Fruit fly (Drosophila melanogaster) whole organism, embryonic: ENCODE data around the gene CG15358.

Experiments
- Asciz ChIP-seq: fragments of 200-800 bp; sonication (Bioruptor generic); optimal IDR thresholded peaks from 2 replicates; lab custom pipeline; 2017; ENCODE audit warnings: missing biosample characterization, mild to moderate bottlenecking, missing genetic modification characterization, missing genetic modification reagents
- B-H2 ChIP-seq: fragments of 200-800 bp; sonication (Bioruptor generic); optimal IDR thresholded peaks from 2 replicates; lab custom pipeline; 2018; ENCODE audit warnings: missing biosample characterization, mild to moderate bottlenecking, missing genetic modification characterization
- BtbVII ChIP-seq: fragments of 200-800 bp; sonication (Bioruptor generic); optimal IDR thresholded peaks from 3 replicates; lab custom pipeline; 2017; ENCODE audit warnings: missing biosample characterization, mild to moderate bottlenecking, missing genetic modification characterization
- CG13123 ChIP-seq: fragments of 200-800 bp; sonication (Bioruptor generic); optimal IDR thresholded peaks from 2 replicates; lab custom pipeline; 2016; ENCODE audit warnings: missing biosample characterization, missing genetic modification characterization
- CG13894 ChIP-seq: fragments of 200-800 bp; sonication (Bioruptor generic); optimal IDR thresholded peaks from 3 replicates; lab custom pipeline; 2018; ENCODE audit warnings: missing biosample characterization, mild to moderate bottlenecking, missing genetic modification characterization, moderate library complexity
- CG14667 ChIP-seq: fragments of 200-800 bp; sonication (Bioruptor generic); IDR thresholded peaks from 2 replicates; pipeline ENCODE4 v1.3.6; 2022; ENCODE audit warnings: missing biosample characterization, missing genetic modification characterization
- CG14710 ChIP-seq: fragments of 200-800 bp; sonication (Bioruptor generic); optimal IDR thresholded peaks from 3 replicates; lab custom pipeline; 2019; ENCODE audit warnings: missing biosample characterization, mild to moderate bottlenecking, missing genetic modification characterization, moderate library complexity
- CG15269 ChIP-seq: fragments of 200-800 bp; sonication (Bioruptor generic); optimal IDR thresholded peaks from 2 replicates; lab custom pipeline; 2018; ENCODE audit warnings: missing biosample characterization, mild to moderate bottlenecking, missing genetic modification characterization, moderate library complexity
- CG18599 ChIP-seq: fragments of 200-800 bp; sonication (Bioruptor generic); optimal IDR thresholded peaks from 3 replicates; lab custom pipeline; 2017; ENCODE audit warnings: missing biosample characterization, missing genetic modification characterization, mild to moderate bottlenecking, moderate library complexity, missing genetic modification reagents
- CG3065 ChIP-seq: fragments of 200-800 bp; sonication (Bioruptor generic); optimal IDR thresholded peaks from 2 replicates; lab custom pipeline; 2016; ENCODE audit warnings: missing biosample characterization, missing genetic modification characterization
- CG33213 ChIP-seq: fragments of 200-800 bp; sonication (Bioruptor generic); optimal IDR thresholded peaks from 3 replicates; lab custom pipeline; 2016; ENCODE audit warnings: missing biosample characterization, missing genetic modification characterization
- CG33557 ChIP-seq: fragments of 200-800 bp; sonication (Bioruptor generic); optimal IDR thresholded peaks from 2 replicates; lab custom pipeline; 2019; ENCODE audit warnings: missing biosample characterization, mild to moderate bottlenecking, missing genetic modification characterization, moderate library complexity
- CG3847 ChIP-seq: fragments of 200-800 bp; sonication (Bioruptor generic); IDR thresholded peaks from 2 replicates; pipeline ENCODE4 v1.3.6; 2022; ENCODE audit warnings: missing biosample characterization, missing genetic modification characterization
- CG43689 ChIP-seq: fragments of 200-800 bp; sonication (Bioruptor generic); IDR thresholded peaks from 2 replicates; pipeline ENCODE4 v1.3.6; 2022; ENCODE audit warnings: missing biosample characterization, missing genetic modification characterization
- CG6654 ChIP-seq: fragments of 200-800 bp; sonication (Bioruptor generic); optimal IDR thresholded peaks from 2 replicates; lab custom pipeline; 2017; ENCODE audit warnings: missing biosample characterization, mild to moderate bottlenecking, missing genetic modification characterization
- Doc2 ChIP-seq: fragments of 200-800 bp; sonication (Bioruptor generic); IDR thresholded peaks from 2 replicates; pipeline ENCODE4 v1.3.6; 2022; ENCODE audit warnings: missing biosample characterization, missing genetic modification characterization
- Eip74EF ChIP-seq, 2 experiments: fragments of 200-800 bp in 1 of 2; fragments of >200 bp in 1 of 2; sonication (Bioruptor generic) in 1 of 2; optimal IDR thresholded peaks; 2 replicates each; lab custom pipeline; 2017 to 2019; ENCODE audit warnings: missing biosample characterization in 2 of 2, missing genetic modification characterization in 2 of 2, mild to moderate bottlenecking in 1 of 2, moderate library complexity in 1 of 2
- Fer3 ChIP-seq: fragments of 200-800 bp; sonication (Bioruptor generic); optimal IDR thresholded peaks from 2 replicates; lab custom pipeline; 2018; ENCODE audit warnings: missing biosample characterization, mild to moderate bottlenecking, missing genetic modification characterization, moderate library complexity
- Gsc ChIP-seq: fragments of 200-800 bp; sonication (Bioruptor generic); IDR thresholded peaks from 2 replicates; pipeline ENCODE4 v1.3.6; 2022; ENCODE audit warnings: missing biosample characterization, missing genetic modification characterization
- Gug ChIP-seq: fragments of 200-800 bp; sonication (Bioruptor generic); IDR thresholded peaks from 4 replicates; pipeline ENCODE4 v1.3.6; 2022; ENCODE audit warnings: missing biosample characterization, missing genetic modification characterization
- HLH4C ChIP-seq: fragments of 200-800 bp; sonication (Bioruptor generic); IDR thresholded peaks from 3 replicates; pipeline ENCODE4 v1.3.6; 2022; ENCODE audit warnings: missing biosample characterization, missing genetic modification characterization; ENCODE audit not compliant: partially characterized antibody
- Lim3 ChIP-seq: fragments of 200-800 bp; sonication (Bioruptor generic); IDR thresholded peaks from 2 replicates; pipeline ENCODE4 v1.3.6; 2022; ENCODE audit warnings: missing biosample characterization, missing genetic modification characterization
- Max ChIP-seq: fragments of 200-800 bp; sonication (Bioruptor generic); optimal IDR thresholded peaks from 2 replicates; lab custom pipeline; 2016; ENCODE audit warnings: missing biosample characterization, mild to moderate bottlenecking, missing genetic modification characterization
- Ptx1 ChIP-seq: fragments of 200-800 bp; sonication (Bioruptor generic); IDR thresholded peaks from 2 replicates; pipeline ENCODE4 v1.3.6; 2022; ENCODE audit warnings: missing biosample characterization, missing genetic modification characterization
- TFAM ChIP-seq: fragments of 200-800 bp; sonication (Bioruptor generic); optimal IDR thresholded peaks from 2 replicates; lab custom pipeline; 2017; ENCODE audit warnings: missing biosample characterization, missing genetic modification characterization, inconsistent platforms
- bbx ChIP-seq: fragments of 200-800 bp; sonication (Bioruptor generic); IDR thresholded peaks from 2 replicates; pipeline ENCODE4 v1.3.6; 2022; ENCODE audit warnings: missing biosample characterization, missing genetic modification characterization; ENCODE audit not compliant: partially characterized antibody
- bsh ChIP-seq, 2 experiments: fragments of 200-800 bp; sonication (Bioruptor generic); optimal IDR thresholded peaks; 2 replicates each; lab custom pipeline; 2017 to 2018; ENCODE audit warnings: mild to moderate bottlenecking in 2 of 2, missing biosample characterization in 2 of 2, missing genetic modification characterization in 2 of 2, moderate library complexity in 1 of 2
- btn ChIP-seq: fragments of 200-800 bp; sonication (Bioruptor generic); optimal IDR thresholded peaks from 2 replicates; lab custom pipeline; 2016; ENCODE audit warnings: missing biosample characterization, missing genetic modification characterization
- dati ChIP-seq: fragments of 200-800 bp; sonication (Bioruptor generic); IDR thresholded peaks from 2 replicates; pipeline ENCODE4 v1.3.6; 2022; ENCODE audit warnings: missing biosample characterization, missing genetic modification characterization
- exex ChIP-seq: fragments of 200-800 bp; sonication (Bioruptor generic); optimal IDR thresholded peaks from 4 replicates; lab custom pipeline; 2018; ENCODE audit warnings: missing biosample characterization, mild to moderate bottlenecking, missing genetic modification characterization, moderate library complexity
- fd102C ChIP-seq: fragments of 200-800 bp; sonication (Bioruptor generic); optimal IDR thresholded peaks from 2 replicates; lab custom pipeline; 2018; ENCODE audit warnings: missing biosample characterization, mild to moderate bottlenecking, missing genetic modification characterization, moderate library complexity
- kay ChIP-seq: fragments of 200-800 bp; sonication (Bioruptor generic); optimal IDR thresholded peaks from 2 replicates; lab custom pipeline; 2016; ENCODE audit warnings: missing biosample characterization, missing genetic modification characterization
- lab ChIP-seq: fragments of 200-800 bp; sonication (Bioruptor generic); optimal IDR thresholded peaks from 3 replicates; lab custom pipeline; 2017; ENCODE audit warnings: missing biosample characterization, missing genetic modification characterization, mild to moderate bottlenecking, moderate library complexity, missing genetic modification reagents
- lmd ChIP-seq: fragments of 200-800 bp; sonication (Bioruptor generic); IDR thresholded peaks from 2 replicates; pipeline ENCODE4 v1.3.6; 2022; ENCODE audit warnings: missing biosample characterization, missing genetic modification characterization
- nom ChIP-seq: fragments of 200-800 bp; sonication (Bioruptor generic); optimal IDR thresholded peaks from 2 replicates; lab custom pipeline; 2017; ENCODE audit warnings: missing biosample characterization, missing genetic modification characterization, mild to moderate bottlenecking, moderate library complexity, missing genetic modification reagents
- pan ChIP-seq, 4 experiments: fragments of >200 bp in 3 of 4; fragments of 200-800 bp in 1 of 4; sonication (Bioruptor generic) in 1 of 4; optimal IDR thresholded peaks in 3 of 4; IDR thresholded peaks in 1 of 4; 2 replicates each; pipeline versions ENCODE4 v1.3.6 to Lab custom; 2017 to 2022; ENCODE audit warnings: missing biosample characterization in 2 of 4, missing genetic modification characterization in 2 of 4, mixed read lengths in 1 of 4
- psq ChIP-seq: fragments of 200-800 bp; sonication (Bioruptor generic); optimal IDR thresholded peaks from 2 replicates; lab custom pipeline; 2017; ENCODE audit warnings: missing biosample characterization, missing genetic modification characterization
- salm ChIP-seq: fragments of 200-800 bp; sonication (Bioruptor generic); optimal IDR thresholded peaks from 2 replicates; lab custom pipeline; 2018; ENCODE audit warnings: missing biosample characterization, mild to moderate bottlenecking, missing genetic modification characterization
- scrt ChIP-seq: fragments of 200-800 bp; sonication (Bioruptor generic); optimal IDR thresholded peaks from 2 replicates; lab custom pipeline; 2018; ENCODE audit warnings: missing biosample characterization, mild to moderate bottlenecking, missing genetic modification characterization, moderate library complexity
- slp2 ChIP-seq: fragments of 200-800 bp; sonication (Bioruptor generic); optimal IDR thresholded peaks from 2 replicates; lab custom pipeline; 2016; ENCODE audit warnings: missing biosample characterization, missing genetic modification characterization
- sr ChIP-seq: fragments of 200-800 bp; sonication (Bioruptor generic); IDR thresholded peaks from 3 replicates; pipeline ENCODE4 v1.3.6; 2022; ENCODE audit warnings: missing biosample characterization, missing genetic modification characterization
- sug ChIP-seq: fragments of 200-800 bp; optimal IDR thresholded peaks from 2 replicates; lab custom pipeline; 2019; ENCODE audit warnings: missing biosample characterization, mild to moderate bottlenecking, missing genetic modification characterization, moderate library complexity
- tap ChIP-seq: fragments of 200-800 bp; optimal IDR thresholded peaks from 3 replicates; lab custom pipeline; 2019; ENCODE audit warnings: missing biosample characterization, mild to moderate bottlenecking, missing genetic modification characterization, moderate library complexity
- tio ChIP-seq: fragments of 200-800 bp; sonication (Bioruptor generic); optimal IDR thresholded peaks from 2 replicates; lab custom pipeline; 2017; ENCODE audit warnings: missing biosample characterization, missing genetic modification characterization, inconsistent platforms
- toy ChIP-seq: fragments of 200-800 bp; sonication (Bioruptor generic); IDR thresholded peaks from 2 replicates; pipeline ENCODE4 v1.3.6; 2022; ENCODE audit warnings: missing biosample characterization, missing genetic modification characterization
- trem ChIP-seq: fragments of 200-800 bp; optimal IDR thresholded peaks from 3 replicates; lab custom pipeline; 2019; ENCODE audit warnings: missing biosample characterization, mild to moderate bottlenecking, missing genetic modification characterization, moderate library complexity
- trh ChIP-seq: fragments of 200-800 bp; sonication (Bioruptor generic); optimal IDR thresholded peaks from 2 replicates; lab custom pipeline; 2016; ENCODE audit warnings: missing biosample characterization, missing genetic modification characterization
- tup ChIP-seq: fragments of 200-800 bp; sonication (Bioruptor generic); optimal IDR thresholded peaks from 2 replicates; lab custom pipeline; 2016; ENCODE audit warnings: missing biosample characterization, mild to moderate bottlenecking, missing genetic modification characterization, moderate library complexity
- unc-4 ChIP-seq: fragments of 200-800 bp; sonication (Bioruptor generic); IDR thresholded peaks from 2 replicates; pipeline ENCODE4 v1.3.6; 2022; ENCODE audit warnings: missing biosample characterization, missing genetic modification characterization; ENCODE audit not compliant: partially characterized antibody

The CG15358 gene

DNA sequence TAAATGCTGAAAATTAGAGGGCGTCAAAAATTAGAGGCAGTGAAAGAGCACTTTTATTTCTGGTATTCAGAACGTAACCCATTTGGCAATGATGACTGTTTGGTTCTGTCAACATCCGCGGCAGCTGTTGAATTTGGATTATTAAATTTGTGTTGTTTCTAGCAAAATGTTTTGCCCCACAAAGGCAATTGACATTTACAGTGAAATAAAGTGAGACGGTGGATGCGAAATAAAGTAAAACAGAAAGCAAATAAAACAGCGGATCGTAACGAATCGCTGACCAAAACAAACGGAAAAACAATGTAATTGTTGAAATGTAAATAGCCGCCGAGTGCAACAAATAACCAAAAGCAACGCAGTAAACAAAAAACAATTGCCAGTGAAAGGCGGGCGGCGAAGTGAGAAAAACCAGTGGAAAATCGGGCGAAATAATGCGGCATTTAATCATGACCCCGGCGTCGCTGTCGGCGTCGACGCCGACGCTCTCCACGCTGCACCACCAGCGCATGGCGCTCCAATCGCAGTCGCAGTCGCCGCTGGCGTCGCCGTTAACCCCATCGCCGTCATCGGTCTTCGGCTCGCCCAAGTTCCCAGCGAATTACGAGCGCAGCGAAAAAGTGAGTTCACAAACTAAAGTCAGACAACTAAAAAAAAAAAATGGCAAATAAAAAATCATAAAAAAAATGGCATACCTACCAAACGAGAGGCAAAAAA, 30.2 kb upstream of the CG15358 start (continued):
- TF ChIP-seq bsh (GFP tag; optimal IDR thresholded peaks at IDR 0.05; lab: Kevin White, UChicago), result peak in 1 of 2 experiments; percentile 16
- TF ChIP-seq lmd, result no peak
- TF ChIP-seq Ptx1 (GFP tag; lab: Robert Waterston, UW), result no peak
- TF ChIP-seq CG33557 (GFP tag; lab: Kevin White, UChicago), result no peak
- TF ChIP-seq sr (GFP tag; lab: Robert Waterston, UW), result no peak
- TF ChIP-seq Fer3 (tag; lab: Kevin White, UChicago), result no peak
- TF ChIP-seq Max (GFP tag; lab: Kevin White, UChicago), result no peak
- TF ChIP-seq dati, result no peak
- no peak for TF ChIP-seq nom (GFP tag; lab: Kevin White, UChicago)
- no peak for TF ChIP-seq pan (optimal IDR thresholded peaks at IDR 0.05; lab: Kevin White, UChicago)
- TF ChIP-seq pan (GFP tag; optimal IDR thresholded peaks at IDR 0.05 in 1 of 2, IDR thresholded peaks at IDR 0.05 in 1 of 2), result peak in 1 of 2 experiments; percentile 34
- no peak for TF ChIP-seq Gug
- no peak for TF ChIP-seq CG15269
- no peak for TF ChIP-seq psq (GFP tag; lab: Kevin White, UChicago)
- TF ChIP-seq tup (GFP tag; lab: Kevin White, UChicago), result no peak
- no peak for TF ChIP-seq CG43689 (GFP tag; lab: Robert Waterston, UW)
- no peak for TF ChIP-seq trem
- no peak for TF ChIP-seq salm
- no peak for TF ChIP-seq BtbVII
- no peak for TF ChIP-seq kay (GFP tag; lab: Kevin White, UChicago)
- no peak for TF ChIP-seq slp2 (GFP tag; lab: Kevin White, UChicago)
- peak; percentile 52 for TF ChIP-seq Asciz
- no peak for TF ChIP-seq tap
- TF ChIP-seq CG3847 (GFP tag; lab: Robert Waterston, UW), result no peak
- TF ChIP-seq scrt (GFP tag; lab: Kevin White, UChicago), result no peak
- TF ChIP-seq Doc2 (GFP tag; lab: Robert Waterston, UW), result no peak
- no peak for TF ChIP-seq CG14667
- no peak for TF ChIP-seq fd102C
- no peak for TF ChIP-seq CG6654 (GFP tag; lab: Kevin White, UChicago)
- TF ChIP-seq, all 482 proteins: peak for 36

dm6 chr2L:1912489-1912888, 29.5 kb upstream of the CG15358 start:
- TF ChIP-seq CG18599 (GFP tag; lab: Kevin White, UChicago) (peak; percentile 9), Lim3 (no peak), TFAM (GFP tag; lab: Kevin White, UChicago) (no peak), lab (GFP tag; lab: Kevin White, UChicago) (peak; percentile 15), unc-4 (GFP tag; lab: Robert Waterston, UW) (no peak), CG14710 (no peak), CG13894 (tag; lab: Kevin White, UChicago) (no peak), exex (tag; lab: Kevin White, UChicago) (peak; percentile 88), Gsc (GFP tag; lab: Robert Waterston, UW) (no peak), btn (GFP tag; lab: Kevin White, UChicago) (no peak), HLH4C (GFP tag; lab: Robert Waterston, UW) (no peak), sug (tag; lab: Kevin White, UChicago) (peak; percentile 57), toy (GFP tag; lab: Robert Waterston, UW) (no peak), CG14667 (no peak), tio (GFP tag; lab: Kevin White, UChicago) (no peak), sr (GFP tag; lab: Robert Waterston, UW) (no peak), CG3065 (GFP tag; lab: Kevin White, UChicago) (no peak), CG33213 (GFP tag; lab: Kevin White, UChicago) (no peak), trh (no peak), Eip74EF (GFP tag; optimal IDR thresholded peaks at IDR 0.05; lab: Kevin White, UChicago) (no peak), B-H2 (GFP tag; lab: Kevin White, UChicago) (peak; percentile 7), CG13123 (no peak), psq (GFP tag; lab: Kevin White, UChicago) (no peak), bbx (GFP tag; lab: Robert Waterston, UW) (no peak)
